Worm (Caenorhabditis elegans): ENCODE results near the gene srx-60.

ce11 chrV:7437538-7437937 is 36.9 kb downstream of the srx-60 start, which contains the start of gene F25E5.9:
- no peak for TF ChIP-seq unc-62 (GFP tag; optimal IDR thresholded peaks at IDR 0.05)
- no peak for TF ChIP-seq cebp-2 (GFP tag; IDR thresholded peaks at IDR 0.05)
- no peak for TF ChIP-seq lin-54 (GFP tag; optimal IDR thresholded peaks at IDR 0.05)
- TF ChIP-seq ztf-28 (GFP tag; IDR thresholded peaks at IDR 0.05), result no peak
- no peak for TF ChIP-seq efl-1 (GFP tag; optimal IDR thresholded peaks at IDR 0.05)
- TF ChIP-seq ZK185.1 (tag; optimal IDR thresholded peaks at IDR 0.05; ENCODE audit: poor library complexity, severe bottlenecking), result no peak

Measured in whole organism, young adult.